Worm (Caenorhabditis elegans): ENCODE data around the gene ttm-1.

- TF ChIP-seq repo-1 (tag; optimal IDR thresholded peaks at IDR 0.05) (no peak), pha-4 (tag; optimal IDR thresholded peaks at IDR 0.05) (no peak), tlf-1 (GFP tag; optimal IDR thresholded peaks at IDR 0.05) (no peak), egl-18 (GFP tag; IDR thresholded peaks at IDR 0.05) (no peak), bed-2 (GFP tag; IDR thresholded peaks at IDR 0.05) (no peak), unc-62 (GFP tag; optimal IDR thresholded peaks at IDR 0.05) (no peak), him-1 (tag; optimal IDR thresholded peaks at IDR 0.05) (no peak), efl-1 (GFP tag; optimal IDR thresholded peaks at IDR 0.05) (no peak), somi-1 (GFP tag; optimal IDR thresholded peaks at IDR 0.05) (no peak), snpc-4 (GFP tag; optimal IDR thresholded peaks at IDR 0.05) (no peak), snpc-4 (tag; optimal IDR thresholded peaks at IDR 0.05) (no peak), B0261.1 (tag; optimal IDR thresholded peaks at IDR 0.05) (no peak), rec-8 (tag; optimal IDR thresholded peaks at IDR 0.05) (no peak)
Observed at ce11 chrIII:12998252-12998651, 31.5 kb upstream of the ttm-1 start.

Measured in whole organism, young adult.